Worm (Caenorhabditis elegans) whole organism, L4 larva: Measurements from ENCODE around the gene mrp-8.

Experiments used
- D1046.2 ChIP-seq: fragments of 200-800 bp; sonication (Bioruptor generic); IDR thresholded peaks from 2 replicates; pipeline ENCODE4 v1.3.6; 2022; ENCODE audit warnings: missing genetic modification characterization, missing compliant biosample characterization
- F10B5.3 ChIP-seq: sonication (generic microtip); optimal IDR thresholded peaks from 2 replicates; lab custom pipeline; 2016; ENCODE audit warnings: mild to moderate bottlenecking, missing genetic modification characterization, missing compliant biosample characterization
- F26F4.8 ChIP-seq: fragments of 200-800 bp; sonication (Bioruptor generic); conservative IDR thresholded peaks from 2 replicates; pipeline ENCODE4 v1.3.6; 2022; ENCODE audit warnings: missing genetic modification characterization, missing compliant biosample characterization
- F37D6.2 ChIP-seq: sonication (generic microtip); optimal IDR thresholded peaks from 2 replicates; lab custom pipeline; 2016; ENCODE audit warnings: mild to moderate bottlenecking, missing genetic modification characterization, missing compliant biosample characterization
- F44E2.7 ChIP-seq: fragments of 200-800 bp; sonication (Bioruptor generic); IDR thresholded peaks from 2 replicates; pipeline ENCODE4 v2.1.2; 2022; ENCODE audit warnings: missing genetic modification characterization, missing compliant biosample characterization
- R02D3.7 ChIP-seq: fragments of 150-350 bp; sonication (generic microtip); optimal IDR thresholded peaks from 3 replicates; lab custom pipeline; 2014; ENCODE audit warnings: missing biosample characterization, missing genetic modification characterization
- T20F7.1 ChIP-seq: fragments of 200-800 bp; sonication (Bioruptor generic); optimal IDR thresholded peaks from 2 replicates; lab custom pipeline; 2018; ENCODE audit warnings: mild to moderate bottlenecking, missing genetic modification characterization, missing compliant biosample characterization
- T26A8.4 ChIP-seq: fragments of 200-800 bp; sonication (Bioruptor generic); IDR thresholded peaks from 2 replicates; pipeline ENCODE4 v1.3.6; 2022; ENCODE audit warnings: missing genetic modification characterization, missing compliant biosample characterization
- Y5F2A.4 ChIP-seq: fragments of 200-800 bp; sonication (Bioruptor generic); optimal IDR thresholded peaks from 2 replicates; lab custom pipeline; 2018; ENCODE audit warnings: mild to moderate bottlenecking, missing genetic modification characterization, missing compliant biosample characterization
- Y75B8A.6 ChIP-seq: fragments of 200-800 bp; sonication (Bioruptor generic); IDR thresholded peaks from 2 replicates; pipeline ENCODE4 v1.3.6; 2022; ENCODE audit warnings: missing genetic modification reagents, missing genetic modification characterization, missing compliant biosample characterization
- attf-4 ChIP-seq: sonication (generic microtip); optimal IDR thresholded peaks from 3 replicates; lab custom pipeline; 2017; ENCODE audit warnings: missing biosample characterization, missing genetic modification characterization
- ceh-20 ChIP-seq: fragments of 200-800 bp; sonication (Bioruptor generic); IDR thresholded peaks from 2 replicates; pipeline ENCODE4 v1.3.6; 2022; ENCODE audit warnings: missing genetic modification reagents, missing genetic modification characterization, missing compliant biosample characterization
- ceh-44 ChIP-seq: fragments of 200-800 bp; sonication (Bioruptor generic); IDR thresholded peaks from 2 replicates; pipeline ENCODE4 v1.3.6; 2022; ENCODE audit warnings: missing genetic modification reagents, missing genetic modification characterization, missing compliant biosample characterization
- cey-2 ChIP-seq: sonication (generic microtip); optimal IDR thresholded peaks from 3 replicates; lab custom pipeline; 2017; ENCODE audit warnings: missing genetic modification characterization, mild to moderate bottlenecking, missing compliant biosample characterization, antibody characterized with exemption, borderline replicate concordance; ENCODE audit not compliant: insufficient read depth
- ctbp-1 ChIP-seq: fragments of 200-800 bp; sonication (Bioruptor generic); IDR thresholded peaks from 2 replicates; pipeline ENCODE4 v1.3.6; 2022; ENCODE audit warnings: missing genetic modification reagents, missing genetic modification characterization, missing compliant biosample characterization
- daf-12 ChIP-seq: fragments of 150-350 bp; optimal IDR thresholded peaks from 2 replicates; lab custom pipeline; 2014; ENCODE audit warnings: missing biosample characterization, missing genetic modification reagents, missing genetic modification characterization
- daf-16 ChIP-seq, 3 experiments: sonication (generic microtip); optimal IDR thresholded peaks; 2 replicates each; lab custom pipeline; 2016 to 2017; ENCODE audit warnings: missing genetic modification characterization in 3 of 3, missing genetic modification reagents in 3 of 3, mild to moderate bottlenecking in 2 of 3, missing compliant biosample characterization in 2 of 3, missing biosample characterization in 1 of 3, moderate library complexity in 1 of 3
- daf-19 ChIP-seq: fragments of 200-800 bp; sonication (Bioruptor generic); conservative IDR thresholded peaks from 2 replicates; pipeline ENCODE4 v1.3.6; 2022; ENCODE audit warnings: missing genetic modification characterization, missing compliant biosample characterization
- dmd-9 ChIP-seq: fragments of 200-800 bp; sonication (Bioruptor generic); IDR thresholded peaks from 2 replicates; pipeline ENCODE4 v1.3.6; 2022; ENCODE audit warnings: missing genetic modification reagents, missing genetic modification characterization, missing compliant biosample characterization
- dpl-1 ChIP-seq: fragments of 150-350 bp; optimal IDR thresholded peaks from 2 replicates; lab custom pipeline; 2014; ENCODE audit warnings: missing biosample characterization, missing genetic modification reagents, missing genetic modification characterization
- dve-1 ChIP-seq: sonication (generic microtip); optimal IDR thresholded peaks from 2 replicates; lab custom pipeline; 2017; ENCODE audit warnings: antibody characterized with exemption, mild to moderate bottlenecking, missing genetic modification characterization, missing compliant biosample characterization; ENCODE audit not compliant: insufficient read depth
- egl-27 ChIP-seq: sonication (generic microtip); optimal IDR thresholded peaks from 3 replicates; lab custom pipeline; 2017; ENCODE audit warnings: missing biosample characterization, missing genetic modification reagents, missing genetic modification characterization
- fos-1 ChIP-seq: fragments of 150-350 bp; optimal IDR thresholded peaks from 2 replicates; lab custom pipeline; 2014; ENCODE audit warnings: missing biosample characterization, missing genetic modification characterization
- gei-8 ChIP-seq: fragments of 200-800 bp; sonication (Bioruptor generic); optimal IDR thresholded peaks from 2 replicates; lab custom pipeline; 2018; ENCODE audit warnings: mild to moderate bottlenecking, missing genetic modification characterization, missing compliant biosample characterization
- hif-1 ChIP-seq, 2 experiments: sonication (generic microtip); optimal IDR thresholded peaks; 2 replicates each; lab custom pipeline; 2016 to 2017; ENCODE audit warnings: missing compliant biosample characterization in 2 of 2, missing genetic modification characterization in 2 of 2, missing genetic modification reagents in 2 of 2, missing genotype in 2 of 2, mild to moderate bottlenecking in 1 of 2
- hlh-11 ChIP-seq: fragments of 200-800 bp; sonication (Bioruptor generic); optimal IDR thresholded peaks from 2 replicates; lab custom pipeline; 2018; ENCODE audit warnings: mild to moderate bottlenecking, missing genetic modification characterization, missing compliant biosample characterization
- hlh-30 ChIP-seq: sonication (generic microtip); optimal IDR thresholded peaks from 2 replicates; lab custom pipeline; 2017; ENCODE audit warnings: antibody characterized with exemption, mild to moderate bottlenecking, missing genetic modification characterization, missing compliant biosample characterization; ENCODE audit not compliant: insufficient read depth
- hmg-1.1 ChIP-seq: fragments of 200-800 bp; sonication (Bioruptor generic); IDR thresholded peaks from 2 replicates; pipeline ENCODE4 v1.3.6; 2022; ENCODE audit warnings: missing genetic modification reagents, missing genetic modification characterization, missing compliant biosample characterization
- lim-7 ChIP-seq: fragments of 200-800 bp; sonication (Bioruptor generic); IDR thresholded peaks from 2 replicates; pipeline ENCODE4 v1.3.6; 2022; ENCODE audit warnings: missing genetic modification characterization, missing compliant biosample characterization
- lin-13 ChIP-seq: fragments of 150-350 bp; optimal IDR thresholded peaks from 2 replicates; lab custom pipeline; 2014; ENCODE audit warnings: missing biosample characterization, missing genetic modification reagents, missing genetic modification characterization
- lin-15B ChIP-seq: fragments of 150-350 bp; sonication (generic microtip); optimal IDR thresholded peaks from 3 replicates; lab custom pipeline; 2014; ENCODE audit warnings: missing biosample characterization, missing genetic modification characterization
- lin-29 ChIP-seq: fragments of 200-800 bp; sonication (Bioruptor generic); IDR thresholded peaks from 2 replicates; pipeline ENCODE4 v1.3.6; 2022; ENCODE audit warnings: missing genetic modification reagents, missing genetic modification characterization, missing compliant biosample characterization
- lsy-2 ChIP-seq, 2 experiments: fragments of 150-350 bp in 1 of 2; sonication (generic microtip) in 1 of 2; optimal IDR thresholded peaks; 2 replicates each; lab custom pipeline; 2014 to 2017; ENCODE audit warnings: missing biosample characterization in 2 of 2, missing genetic modification characterization in 2 of 2
- madf-5 ChIP-seq, 2 experiments: fragments of 200-800 bp; sonication (Bioruptor generic); IDR thresholded peaks; 2 replicates each; pipeline ENCODE4 v1.3.6; 2022; ENCODE audit warnings: missing compliant biosample characterization in 2 of 2, missing genetic modification characterization in 2 of 2
- mdl-1 ChIP-seq, 2 experiments: fragments of 150-350 bp in 1 of 2; sonication (generic microtip) in 1 of 2; optimal IDR thresholded peaks; 2 replicates each; lab custom pipeline; 2014 to 2017; ENCODE audit warnings: missing biosample characterization in 2 of 2, missing genetic modification characterization in 2 of 2
- mdt-29 ChIP-seq: fragments of 200-800 bp; sonication (Bioruptor generic); IDR thresholded peaks from 2 replicates; pipeline ENCODE4 v1.3.6; 2022; ENCODE audit warnings: missing genetic modification reagents, missing genetic modification characterization, missing compliant biosample characterization
- nhr-237 ChIP-seq: sonication (generic microtip); optimal IDR thresholded peaks from 2 replicates; lab custom pipeline; 2017; ENCODE audit warnings: missing biosample characterization, missing genetic modification characterization
- nhr-25 ChIP-seq: sonication (generic microtip); optimal IDR thresholded peaks from 2 replicates; lab custom pipeline; 2017; ENCODE audit warnings: missing genetic modification characterization, mild to moderate bottlenecking, missing compliant biosample characterization, antibody characterized with exemption, moderate library complexity, borderline replicate concordance; ENCODE audit not compliant: insufficient read depth
- nhr-42 ChIP-seq: fragments of 200-800 bp; sonication (Bioruptor generic); IDR thresholded peaks from 2 replicates; pipeline ENCODE4 v1.3.6; 2022; ENCODE audit warnings: missing genetic modification characterization, missing compliant biosample characterization
- pha-4 ChIP-seq, 2 experiments: fragments of 150-350 bp in 1 of 2; fragments of 200-800 bp in 1 of 2; sonication (Bioruptor generic) in 1 of 2; IDR thresholded peaks in 1 of 2; optimal IDR thresholded peaks in 1 of 2; 2 replicates each; pipeline versions ENCODE4 v1.3.6 to Lab custom; 2014 to 2022; ENCODE audit warnings: missing genetic modification characterization in 2 of 2, missing genetic modification reagents in 2 of 2, missing biosample characterization in 1 of 2, missing compliant biosample characterization in 1 of 2
- set-16 ChIP-seq: fragments of 200-800 bp; sonication (Bioruptor generic); IDR thresholded peaks from 2 replicates; pipeline ENCODE4 v1.3.6; 2022; ENCODE audit warnings: missing genetic modification reagents, missing genetic modification characterization, missing compliant biosample characterization
- skn-1 ChIP-seq: fragments of 150-350 bp; optimal IDR thresholded peaks from 2 replicates; lab custom pipeline; 2014; ENCODE audit warnings: missing biosample characterization, missing genetic modification characterization
- snpc-4 ChIP-seq: fragments of 150-350 bp; optimal IDR thresholded peaks from 2 replicates; lab custom pipeline; 2014; ENCODE audit warnings: missing biosample characterization, missing genetic modification characterization
- tag-97 ChIP-seq: fragments of 200-800 bp; sonication (Bioruptor generic); IDR thresholded peaks from 2 replicates; pipeline ENCODE4 v1.3.6; 2022; ENCODE audit warnings: missing genetic modification characterization, missing compliant biosample characterization
- unc-130 ChIP-seq: sonication (generic microtip); optimal IDR thresholded peaks from 2 replicates; lab custom pipeline; 2016; ENCODE audit warnings: missing genetic modification reagents, missing genetic modification characterization, missing compliant biosample characterization
- vab-7 ChIP-seq: fragments of 200-800 bp; sonication (Bioruptor generic); IDR thresholded peaks from 2 replicates; pipeline ENCODE4 v1.3.6; 2022; ENCODE audit warnings: missing genetic modification reagents, missing genetic modification characterization, missing compliant biosample characterization
- zfp-2 ChIP-seq: sonication (generic microtip); optimal IDR thresholded peaks from 2 replicates; lab custom pipeline; 2016; ENCODE audit warnings: mild to moderate bottlenecking, missing genetic modification characterization, missing compliant biosample characterization
- zfp-3 ChIP-seq: fragments of 200-800 bp; sonication (Bioruptor generic); conservative IDR thresholded peaks from 2 replicates; pipeline ENCODE4 v1.3.6; 2022; ENCODE audit warnings: missing genetic modification reagents, missing genetic modification characterization, missing compliant biosample characterization
- zip-2 ChIP-seq: fragments of 150-350 bp; optimal IDR thresholded peaks from 2 replicates; lab custom pipeline; 2014; ENCODE audit warnings: missing biosample characterization, missing genetic modification characterization
- ztf-11 ChIP-seq: fragments of 150-350 bp; optimal IDR thresholded peaks from 2 replicates; lab custom pipeline; 2014; ENCODE audit warnings: missing biosample characterization, missing genetic modification characterization

mrp-8 gene

ce11 chrIII:12325284-12325683 is 22.3 kb upstream of the mrp-8 start (continued):
- TF ChIP-seq lin-29 (GFP tag; lab: Robert Waterston, UW) (no peak), lin-13 (no peak), mdt-29 (GFP tag; lab: Robert Waterston, UW) (no peak), hif-1 (tag; optimal IDR thresholded peaks at IDR 0.05; lab: Kevin White, UChicago) (no peak), R02D3.7 (tag; lab: Kevin White, UChicago) (no peak), Y5F2A.4 (GFP tag; lab: Kevin White, UChicago) (no peak), daf-16 (GFP tag; optimal IDR thresholded peaks at IDR 0.05; lab: Kevin White, UChicago) (peak in 1 of 2 experiments; percentile 30), daf-16 (tag; optimal IDR thresholded peaks at IDR 0.05; lab: Kevin White, UChicago) (peak; percentile 98), skn-1 (no peak), nhr-237 (tag; lab: Kevin White, UChicago) (no peak), fos-1 (tag; lab: Kevin White, UChicago) (no peak), F37D6.2 (no peak), cey-2 (no peak), ceh-44 (no peak), set-16 (GFP tag; lab: Robert Waterston, UW) (no peak), daf-19 (GFP tag; lab: Robert Waterston, UW) (no peak), zfp-3 (GFP tag; lab: Robert Waterston, UW) (no peak), zip-2 (no peak), D1046.2 (no peak), vab-7 (GFP tag; lab: Robert Waterston, UW) (no peak), T26A8.4 (no peak), dmd-9 (no peak), hlh-30 (tag; lab: Kevin White, UChicago) (peak; percentile 61), nhr-25 (no peak), nhr-42 (no peak), tag-97 (no peak), unc-130 (no peak), dve-1 (tag; lab: Kevin White, UChicago) (peak; percentile 96), lim-7 (GFP tag; lab: Robert Waterston, UW) (no peak), F10B5.3 (tag; lab: Kevin White, UChicago) (no peak), zfp-2 (tag; lab: Kevin White, UChicago) (no peak), ztf-11 (tag; lab: Kevin White, UChicago) (no peak), lsy-2 (tag; optimal IDR thresholded peaks at IDR 0.05; lab: Kevin White, UChicago) (no peak), gei-8 (GFP tag; lab: Kevin White, UChicago) (peak; percentile 25), mdl-1 (tag; optimal IDR thresholded peaks at IDR 0.05; lab: Kevin White, UChicago) (no peak), attf-4 (tag; lab: Kevin White, UChicago) (no peak), hmg-1.1 (GFP tag; lab: Robert Waterston, UW) (no peak), snpc-4 (tag; lab: Kevin White, UChicago) (no peak), ceh-20 (GFP tag; lab: Robert Waterston, UW) (no peak), F26F4.8 (GFP tag; lab: Robert Waterston, UW) (no peak), dpl-1 (GFP tag; lab: Kevin White, UChicago) (peak; percentile 32), pha-4 (GFP tag; IDR thresholded peaks at IDR 0.05; lab: Robert Waterston, UW) (0 out of 2 replicates have a peak, but pooled peaks have one; percentile 23), pha-4 (tag; optimal IDR thresholded peaks at IDR 0.05; lab: Kevin White, UChicago) (no peak), hlh-11 (peak; percentile 89), daf-12 (tag; lab: Kevin White, UChicago) (no peak), T20F7.1 (GFP tag; lab: Kevin White, UChicago) (no peak), lin-15B (no peak), F44E2.7 (GFP tag; lab: Robert Waterston, UW) (no peak), ctbp-1 (GFP tag; lab: Robert Waterston, UW) (no peak), Y75B8A.6 (GFP tag; lab: Robert Waterston, UW) (no peak), egl-27 (tag; lab: Kevin White, UChicago) (no peak), madf-5 (GFP tag; IDR thresholded peaks at IDR 0.05; lab: Robert Waterston, UW) (no peak)
